Worm (Caenorhabditis elegans) whole organism, early embryonic: ENCODE measurements around the gene srh-233.

Source experiments
- F13C5.2 ChIP-seq: sonication (generic microtip); optimal IDR thresholded peaks from 2 replicates; lab custom pipeline; 2017; ENCODE audit warnings: mild to moderate bottlenecking, missing genetic modification characterization, inconsistent platforms, missing compliant biosample characterization
- ama-1 ChIP-seq: fragments of 150-350 bp; optimal IDR thresholded peaks from 2 replicates; lab custom pipeline; 2014
- hnd-1 ChIP-seq: sonication (generic microtip); optimal IDR thresholded peaks from 2 replicates; lab custom pipeline; 2016; ENCODE audit warnings: missing genetic modification characterization, missing compliant biosample characterization

DNA sequence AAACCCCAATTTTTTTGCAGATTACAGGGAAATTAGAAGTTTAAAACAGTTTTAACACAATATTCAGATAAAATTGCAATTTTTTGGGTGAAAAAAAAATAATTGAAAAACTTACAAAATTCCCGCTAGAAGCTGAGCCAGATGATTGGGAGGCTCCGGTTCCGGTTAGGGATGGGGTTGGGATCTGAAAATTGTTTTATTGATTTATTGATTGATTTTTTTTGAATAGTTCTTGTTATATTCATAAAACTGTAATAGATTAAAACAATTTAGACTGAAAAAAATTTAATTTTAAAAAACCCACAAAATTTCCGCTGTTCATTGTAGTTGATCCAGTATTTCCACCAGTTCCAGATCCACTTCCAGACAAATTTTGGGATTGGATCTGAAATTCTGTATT is 10.2 kb downstream of the srh-233 start:
- TF ChIP-seq hnd-1 (tag; lab: Kevin White, UChicago) (no peak), ama-1 (lab: Kevin White, UChicago) (no peak), F13C5.2 (tag; lab: Kevin White, UChicago) (no peak)
